Fruit fly (Drosophila melanogaster): Measurements from ENCODE around the gene Nemp.

The Nemp gene

dm6 chrX:16692325-16692724 lies 37.5 kb upstream of the Nemp start (continued):
- TF ChIP-seq CG15073 (GFP tag; optimal IDR thresholded peaks at IDR 0.05) (no peak), CG17385 (GFP tag; optimal IDR thresholded peaks at IDR 0.05) (peak; percentile 39), CG8924 (tag; optimal IDR thresholded peaks at IDR 0.05) (peak; percentile 20), row (GFP tag; IDR thresholded peaks at IDR 0.05) (0 out of 3 replicates have a peak, but pooled peaks have one; percentile 33), nmo (GFP tag; optimal IDR thresholded peaks at IDR 0.05) (peak; percentile 29), CG8290 (GFP tag; optimal IDR thresholded peaks at IDR 0.05) (no peak), CG8290 (tag; optimal IDR thresholded peaks at IDR 0.05) (no peak), CG10321 (GFP tag; IDR thresholded peaks at IDR 0.05) (no peak), salm (tag; optimal IDR thresholded peaks at IDR 0.05) (no peak), seq (GFP tag; IDR thresholded peaks at IDR 0.05) (no peak), ranshi (GFP tag; IDR thresholded peaks at IDR 0.05) (no peak), shn (GFP tag; optimal IDR thresholded peaks at IDR 0.05) (no peak)

DNA sequence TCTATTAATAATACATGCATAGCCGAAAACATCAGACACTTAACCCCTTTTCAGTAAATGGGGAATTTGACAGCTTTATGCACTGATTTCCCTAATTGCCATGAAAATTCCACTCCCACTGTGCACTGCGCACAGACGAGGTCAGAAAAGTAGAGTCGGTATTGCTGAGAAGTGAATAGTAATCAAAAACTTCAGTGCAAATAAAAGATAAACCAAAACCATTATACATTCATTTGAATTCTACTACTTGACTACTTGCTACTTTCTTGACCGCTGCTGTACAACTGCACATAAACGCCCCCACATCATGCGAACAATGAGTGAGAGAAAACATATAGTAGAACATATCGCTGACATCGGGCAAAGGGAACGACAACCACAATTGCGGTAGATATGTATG lies 36.6 kb upstream of the Nemp start:
- TF ChIP-seq Ada2b (GFP tag; IDR thresholded peaks at IDR 0.05) (peak; percentile 89), CG7372 (GFP tag; IDR thresholded peaks at IDR 0.05) (peak; percentile 74; the same call in 1 of the 2 replicates), dmrt11E (tag; optimal IDR thresholded peaks at IDR 0.05) (peak; percentile 85), CG11398 (GFP tag; optimal IDR thresholded peaks at IDR 0.05) (peak; percentile 84), Sox100B (GFP tag; optimal IDR thresholded peaks at IDR 0.05) (peak; percentile 80), lbe (GFP tag; optimal IDR thresholded peaks at IDR 0.05) (no peak), fd3F (GFP tag; optimal IDR thresholded peaks at IDR 0.05) (peak; percentile 37), CG18599 (GFP tag; optimal IDR thresholded peaks at IDR 0.05) (peak; percentile 78), wdn (GFP tag; IDR thresholded peaks at IDR 0.05) (peak; percentile 54; the same call in 1 of the 2 replicates), CG7987 (GFP tag; optimal IDR thresholded peaks at IDR 0.05) (peak; percentile 64), CG10321 (GFP tag; IDR thresholded peaks at IDR 0.05) (peak; percentile 55; the same call in 1 of the 2 replicates), grau (tag; optimal IDR thresholded peaks at IDR 0.05) (peak; percentile 79), gcm (GFP tag; optimal IDR thresholded peaks at IDR 0.05) (peak; percentile 84), fd96Cb (tag; optimal IDR thresholded peaks at IDR 0.05) (peak; percentile 89), gsb (GFP tag; IDR thresholded peaks at IDR 0.05) (peak; percentile 61; the same call in 1 of the 2 replicates), vfl (GFP tag; optimal IDR thresholded peaks at IDR 0.05) (peak; percentile 32), oc (tag; optimal IDR thresholded peaks at IDR 0.05) (peak; percentile 85), Drgx (GFP tag; IDR thresholded peaks at IDR 0.05) (peak; percentile 90), dan (GFP tag; IDR thresholded peaks at IDR 0.05) (peak; percentile 43; the same call in 1 of the 2 replicates), CG15696 (tag; optimal IDR thresholded peaks at IDR 0.05) (peak; percentile 50), CG16863 (GFP tag; optimal IDR thresholded peaks at IDR 0.05) (peak; percentile 88), dpn (GFP tag; optimal IDR thresholded peaks at IDR 0.05) (peak; percentile 82 to 89), Hmr (GFP tag; optimal IDR thresholded peaks at IDR 0.05) (peak; percentile 61), exex (tag; optimal IDR thresholded peaks at IDR 0.05) (no peak), ato (GFP tag; IDR thresholded peaks at IDR 0.05; ENCODE audit: partially characterized antibody) (no peak), CG4404 (GFP tag; IDR thresholded peaks at IDR 0.05) (peak; percentile 67), HLH4C (GFP tag; IDR thresholded peaks at IDR 0.05; ENCODE audit: partially characterized antibody) (no peak), so (GFP tag; IDR thresholded peaks at IDR 0.05) (peak; percentile 86), CG2712 (tag; optimal IDR thresholded peaks at IDR 0.05) (peak; percentile 90), Dad (GFP tag; optimal IDR thresholded peaks at IDR 0.05) (peak; percentile 87), H2.0 (GFP tag; IDR thresholded peaks at IDR 0.05) (peak; percentile 92), Optix (GFP tag; IDR thresholded peaks at IDR 0.05) (peak; percentile 93), Jarid2 (GFP tag; optimal IDR thresholded peaks at IDR 0.05) (peak; percentile 56), yki (optimal IDR thresholded peaks at IDR 0.05) (no peak), CG7839 (tag; optimal IDR thresholded peaks at IDR 0.05) (peak; percentile 89), C15 (GFP tag; IDR thresholded peaks at IDR 0.05) (peak; percentile 53; the same call in 1 of the 3 replicates), CG17912 (GFP tag; optimal IDR thresholded peaks at IDR 0.05) (no peak), mam (GFP tag; optimal IDR thresholded peaks at IDR 0.05) (peak; percentile 75), CG8478 (optimal IDR thresholded peaks at IDR 0.05) (no peak), Nf-YA (GFP tag; IDR thresholded peaks at IDR 0.05) (peak; percentile 79)

Data from whole organism, embryonic.